Fruit fly (Drosophila melanogaster) whole organism, embryonic: ENCODE data around the gene Prat2.

Experiments used
- Ada2b ChIP-seq: fragments of 200-800 bp; sonication (Bioruptor generic); IDR thresholded peaks from 2 replicates; pipeline ENCODE4 v1.3.6; 2022; ENCODE audit warnings: missing biosample characterization, missing genetic modification characterization
- BEAF-32 ChIP-seq: fragments of 200-800 bp; sonication (Bioruptor generic); optimal IDR thresholded peaks from 3 replicates; lab custom pipeline; 2017; ENCODE audit warnings: missing biosample characterization, missing genetic modification characterization, mild to moderate bottlenecking, moderate library complexity, missing genetic modification reagents
- C15 ChIP-seq: fragments of 200-800 bp; sonication (Bioruptor generic); IDR thresholded peaks from 3 replicates; pipeline ENCODE4 v1.3.6; 2022; ENCODE audit warnings: missing biosample characterization, missing genetic modification characterization
- CG10431 ChIP-seq: fragments of 200-800 bp; sonication (Bioruptor generic); optimal IDR thresholded peaks from 3 replicates; lab custom pipeline; 2018; ENCODE audit warnings: missing biosample characterization, mild to moderate bottlenecking, missing genetic modification characterization
- CG11085 ChIP-seq: fragments of 200-800 bp; sonication (Bioruptor generic); IDR thresholded peaks from 2 replicates; pipeline ENCODE4 v1.3.6; 2022; ENCODE audit warnings: missing biosample characterization, missing genetic modification characterization
- CG13123 ChIP-seq: fragments of 200-800 bp; sonication (Bioruptor generic); optimal IDR thresholded peaks from 2 replicates; lab custom pipeline; 2016; ENCODE audit warnings: missing biosample characterization, missing genetic modification characterization
- CG13894 ChIP-seq: fragments of 200-800 bp; sonication (Bioruptor generic); optimal IDR thresholded peaks from 3 replicates; lab custom pipeline; 2018; ENCODE audit warnings: missing biosample characterization, mild to moderate bottlenecking, missing genetic modification characterization, moderate library complexity
- CG15011 ChIP-seq: fragments of 200-800 bp; sonication (Bioruptor generic); optimal IDR thresholded peaks from 3 replicates; lab custom pipeline; 2018; ENCODE audit warnings: missing biosample characterization, mild to moderate bottlenecking, missing genetic modification characterization
- CG15073 ChIP-seq: fragments of 200-800 bp; sonication (Bioruptor generic); optimal IDR thresholded peaks from 2 replicates; lab custom pipeline; 2016; ENCODE audit warnings: missing biosample characterization, missing genetic modification characterization
- CG1603 ChIP-seq: fragments of 200-800 bp; sonication (Bioruptor generic); optimal IDR thresholded peaks from 2 replicates; lab custom pipeline; 2019; ENCODE audit warnings: missing biosample characterization, mild to moderate bottlenecking, missing genetic modification characterization, moderate library complexity
- CG17385 ChIP-seq: fragments of 200-800 bp; sonication (Bioruptor generic); optimal IDR thresholded peaks from 3 replicates; lab custom pipeline; 2018; ENCODE audit warnings: missing biosample characterization, mild to moderate bottlenecking, missing genetic modification characterization
- CG17612 ChIP-seq: fragments of 200-800 bp; sonication (Bioruptor generic); IDR thresholded peaks from 2 replicates; pipeline ENCODE4 v1.3.6; 2022; ENCODE audit warnings: missing biosample characterization, missing genetic modification characterization
- CG18599 ChIP-seq: fragments of 200-800 bp; sonication (Bioruptor generic); optimal IDR thresholded peaks from 3 replicates; lab custom pipeline; 2017; ENCODE audit warnings: missing biosample characterization, missing genetic modification characterization, mild to moderate bottlenecking, moderate library complexity, missing genetic modification reagents
- CG31388 ChIP-seq: fragments of 200-800 bp; sonication (Bioruptor generic); optimal IDR thresholded peaks from 2 replicates; lab custom pipeline; 2016; ENCODE audit warnings: missing biosample characterization, missing genetic modification characterization
- CG31441 ChIP-seq: fragments of 200-800 bp; sonication (Bioruptor generic); IDR thresholded peaks from 2 replicates; pipeline ENCODE4 v1.3.6; 2022; ENCODE audit warnings: missing biosample characterization, missing genetic modification characterization
- CG33557 ChIP-seq: fragments of 200-800 bp; sonication (Bioruptor generic); optimal IDR thresholded peaks from 2 replicates; lab custom pipeline; 2019; ENCODE audit warnings: missing biosample characterization, mild to moderate bottlenecking, missing genetic modification characterization, moderate library complexity
- CG6765 ChIP-seq: fragments of 200-800 bp; sonication (Bioruptor generic); optimal IDR thresholded peaks from 3 replicates; lab custom pipeline; 2017; ENCODE audit warnings: missing biosample characterization, mild to moderate bottlenecking, missing genetic modification characterization
- CG6854 ChIP-seq: fragments of 200-800 bp; sonication (Bioruptor generic); optimal IDR thresholded peaks from 3 replicates; lab custom pipeline; 2017; ENCODE audit warnings: missing biosample characterization, mild to moderate bottlenecking, missing genetic modification characterization
- CG7786 ChIP-seq: fragments of 200-800 bp; sonication (Bioruptor generic); optimal IDR thresholded peaks from 2 replicates; lab custom pipeline; 2016; ENCODE audit warnings: missing biosample characterization, missing genetic modification characterization
- CG9215 ChIP-seq: fragments of 200-800 bp; sonication (Bioruptor generic); IDR thresholded peaks from 2 replicates; pipeline ENCODE4 v1.3.6; 2022; ENCODE audit warnings: missing biosample characterization, missing genetic modification characterization
- CTCF ChIP-seq: fragments of 200-800 bp; sonication (Bioruptor generic); optimal IDR thresholded peaks from 2 replicates; lab custom pipeline; 2017; ENCODE audit warnings: missing biosample characterization, mild to moderate bottlenecking, missing genetic modification characterization, moderate library complexity
- Dbx ChIP-seq: fragments of 200-800 bp; sonication (Bioruptor generic); IDR thresholded peaks from 3 replicates; pipeline ENCODE4 v1.3.6; 2022; ENCODE audit warnings: missing biosample characterization, missing genetic modification characterization
- Dek ChIP-seq: fragments of 200-800 bp; sonication (Bioruptor generic); optimal IDR thresholded peaks from 3 replicates; lab custom pipeline; 2019; ENCODE audit warnings: missing biosample characterization, mild to moderate bottlenecking, missing genetic modification characterization, moderate library complexity
- Gug ChIP-seq: fragments of 200-800 bp; sonication (Bioruptor generic); IDR thresholded peaks from 4 replicates; pipeline ENCODE4 v1.3.6; 2022; ENCODE audit warnings: missing biosample characterization, missing genetic modification characterization
- Max ChIP-seq: fragments of 200-800 bp; sonication (Bioruptor generic); optimal IDR thresholded peaks from 2 replicates; lab custom pipeline; 2016; ENCODE audit warnings: missing biosample characterization, mild to moderate bottlenecking, missing genetic modification characterization
- Six4 ChIP-seq: fragments of 200-800 bp; sonication (Bioruptor generic); optimal IDR thresholded peaks from 2 replicates; lab custom pipeline; 2016; ENCODE audit warnings: missing biosample characterization, missing genetic modification characterization
- Spps ChIP-seq: fragments of 200-800 bp; sonication (Bioruptor generic); optimal IDR thresholded peaks from 2 replicates; lab custom pipeline; 2018; ENCODE audit warnings: missing biosample characterization, mild to moderate bottlenecking, missing genetic modification characterization
- al ChIP-seq: fragments of 200-800 bp; sonication (Bioruptor generic); IDR thresholded peaks from 2 replicates; pipeline ENCODE4 v1.3.6; 2022; ENCODE audit warnings: missing biosample characterization, missing genetic modification characterization
- ato ChIP-seq: fragments of 200-800 bp; sonication (Bioruptor generic); IDR thresholded peaks from 2 replicates; pipeline ENCODE4 v1.3.6; 2022; ENCODE audit warnings: missing biosample characterization, missing genetic modification characterization; ENCODE audit not compliant: partially characterized antibody
- bbx ChIP-seq: fragments of 200-800 bp; sonication (Bioruptor generic); IDR thresholded peaks from 2 replicates; pipeline ENCODE4 v1.3.6; 2022; ENCODE audit warnings: missing biosample characterization, missing genetic modification characterization; ENCODE audit not compliant: partially characterized antibody
- caup ChIP-seq: fragments of 200-800 bp; sonication (Bioruptor generic); optimal IDR thresholded peaks from 3 replicates; lab custom pipeline; 2017; ENCODE audit warnings: missing biosample characterization, mild to moderate bottlenecking, missing genetic modification characterization, moderate library complexity; ENCODE audit not compliant: severe bottlenecking
- chm ChIP-seq: fragments of 200-800 bp; sonication (Bioruptor generic); IDR thresholded peaks from 2 replicates; pipeline ENCODE4 v1.3.6; 2022; ENCODE audit warnings: missing biosample characterization, missing genetic modification characterization
- corto ChIP-seq: fragments of 200-800 bp; sonication (Bioruptor generic); optimal IDR thresholded peaks from 2 replicates; lab custom pipeline; 2016; ENCODE audit warnings: missing biosample characterization, mild to moderate bottlenecking, missing genetic modification characterization, moderate library complexity
- danr ChIP-seq: fragments of 200-800 bp; sonication (Bioruptor generic); IDR thresholded peaks from 2 replicates; pipeline ENCODE4 v1.3.6; 2022; ENCODE audit warnings: missing biosample characterization, missing genetic modification characterization
- emc ChIP-seq: fragments of 200-800 bp; sonication (Bioruptor generic); optimal IDR thresholded peaks from 2 replicates; lab custom pipeline; 2016; ENCODE audit warnings: missing biosample characterization, missing genetic modification characterization
- eve ChIP-seq, 2 experiments: fragments of >200 bp; optimal IDR thresholded peaks; 2 replicates each; lab custom pipeline; 2017; ENCODE audit warnings: missing biosample characterization in 2 of 2, missing genetic modification characterization in 2 of 2
- gem ChIP-seq: fragments of 200-800 bp; sonication (Bioruptor generic); optimal IDR thresholded peaks from 2 replicates; lab custom pipeline; 2019; ENCODE audit warnings: missing biosample characterization, mild to moderate bottlenecking, missing genetic modification characterization, moderate library complexity
- grau ChIP-seq: fragments of 200-800 bp; optimal IDR thresholded peaks from 3 replicates; lab custom pipeline; 2019; ENCODE audit warnings: missing biosample characterization, mild to moderate bottlenecking, missing genetic modification characterization, moderate library complexity
- hkb ChIP-seq, 2 experiments: fragments of 200-800 bp in 1 of 2; fragments of >200 bp in 1 of 2; sonication (Bioruptor generic) in 1 of 2; IDR thresholded peaks in 1 of 2; optimal IDR thresholded peaks in 1 of 2; 2 replicates each; pipeline versions ENCODE4 v1.3.6 to Lab custom; 2017 to 2022; ENCODE audit warnings: missing biosample characterization in 1 of 2, missing genetic modification characterization in 1 of 2
- nerfin-1 ChIP-seq: fragments of 200-800 bp; sonication (Bioruptor generic); optimal IDR thresholded peaks from 3 replicates; lab custom pipeline; 2019; ENCODE audit warnings: missing biosample characterization, mild to moderate bottlenecking, missing genetic modification characterization, moderate library complexity
- nmo ChIP-seq: fragments of 200-800 bp; sonication (Bioruptor generic); optimal IDR thresholded peaks from 2 replicates; lab custom pipeline; 2018; ENCODE audit warnings: missing biosample characterization, mild to moderate bottlenecking, missing genetic modification characterization, moderate library complexity
- org-1 ChIP-seq: fragments of 200-800 bp; sonication (Bioruptor generic); optimal IDR thresholded peaks from 2 replicates; lab custom pipeline; 2017; ENCODE audit warnings: missing biosample characterization, missing genetic modification characterization
- pho ChIP-seq: fragments of 200-800 bp; sonication (Bioruptor generic); optimal IDR thresholded peaks from 2 replicates; lab custom pipeline; 2016; ENCODE audit warnings: missing biosample characterization, missing genetic modification characterization
- schlank ChIP-seq: fragments of 200-800 bp; sonication (Bioruptor generic); optimal IDR thresholded peaks from 2 replicates; lab custom pipeline; 2018; ENCODE audit warnings: missing biosample characterization, mild to moderate bottlenecking, missing genetic modification characterization
- sim ChIP-seq: fragments of 200-800 bp; sonication (Bioruptor generic); IDR thresholded peaks from 2 replicates; pipeline ENCODE4 v1.3.6; 2022; ENCODE audit warnings: missing biosample characterization, missing genetic modification characterization
- sima ChIP-seq: fragments of 200-800 bp; sonication (Bioruptor generic); optimal IDR thresholded peaks from 2 replicates; lab custom pipeline; 2016; ENCODE audit warnings: missing biosample characterization, missing genetic modification characterization
- slp2 ChIP-seq: fragments of 200-800 bp; sonication (Bioruptor generic); optimal IDR thresholded peaks from 2 replicates; lab custom pipeline; 2016; ENCODE audit warnings: missing biosample characterization, missing genetic modification characterization
- zfh2 ChIP-seq: fragments of 200-800 bp; sonication (Bioruptor generic); optimal IDR thresholded peaks from 2 replicates; lab custom pipeline; 2016; ENCODE audit warnings: missing biosample characterization, missing genetic modification characterization

Prat2 gene

DNA sequence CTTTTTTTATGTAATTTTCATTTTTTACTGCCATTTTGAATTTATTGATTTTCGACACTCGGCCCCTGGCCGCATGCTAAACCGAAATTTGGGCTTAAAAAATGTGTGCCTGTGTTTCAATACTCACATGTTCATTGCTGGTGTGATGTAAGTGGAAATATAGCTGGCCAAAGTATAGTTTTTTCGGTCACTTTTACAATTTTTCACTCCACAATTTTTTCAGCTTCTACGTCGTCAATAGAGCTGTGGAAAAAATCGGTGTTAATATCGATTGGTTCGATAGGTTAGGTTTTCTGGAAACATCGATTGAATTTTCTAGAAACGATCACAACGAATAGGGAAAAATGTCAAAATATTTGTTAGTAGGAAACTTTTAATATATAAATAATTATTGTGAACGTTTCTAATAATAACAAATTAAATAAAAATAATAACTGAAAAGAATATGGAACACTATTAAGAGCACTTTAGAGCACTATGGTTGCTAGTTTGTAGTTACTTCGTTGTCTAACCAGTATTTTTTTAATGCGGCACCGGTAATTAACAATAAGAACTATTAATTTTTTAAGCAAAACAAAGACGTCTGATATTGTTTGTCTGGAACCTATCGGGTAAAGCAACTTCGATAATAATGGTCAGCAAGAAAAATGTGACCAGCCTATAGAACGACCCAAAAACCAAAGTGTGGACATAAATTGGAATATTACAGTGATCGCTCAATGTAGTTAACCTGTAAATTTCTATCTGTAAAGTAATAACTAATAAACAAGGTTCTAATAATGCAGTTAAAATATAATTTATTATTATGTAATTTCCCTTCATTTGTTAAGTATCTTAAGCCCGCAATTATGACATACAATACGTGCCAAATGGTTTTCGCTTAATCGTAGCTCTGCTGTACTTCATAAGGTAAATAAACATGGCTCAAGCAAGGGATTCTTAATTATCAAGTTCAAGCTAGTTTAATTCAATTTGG lies 40.9 kb upstream of the Prat2 start, which contains the start of the genes CG10077 and CG9948 (continued):
- TF ChIP-seq CG33557 = peak; percentile 83
- TF ChIP-seq sim (GFP tag; lab: Robert Waterston, UW) = peak; percentile 75; the same call in 1 of the 2 replicates
- no peak for TF ChIP-seq emc
- TF ChIP-seq CG15073 = no peak
- peak; percentile 82 for TF ChIP-seq caup (GFP tag; lab: Kevin White, UChicago)
- peak; percentile 72 for TF ChIP-seq CG15011
- TF ChIP-seq Six4 (GFP tag; lab: Kevin White, UChicago) = peak; percentile 71
- peak; percentile 91 for TF ChIP-seq nmo (GFP tag; lab: Kevin White, UChicago)
- TF ChIP-seq CG31388 (GFP tag; lab: Kevin White, UChicago) = peak; percentile 63
- TF ChIP-seq sima (GFP tag; lab: Kevin White, UChicago) = no peak
- no peak for TF ChIP-seq hkb (optimal IDR thresholded peaks at IDR 0.05; lab: Kevin White, UChicago)
- TF ChIP-seq hkb (GFP tag; IDR thresholded peaks at IDR 0.05; lab: Robert Waterston, UW) = peak; percentile 92
- peak; percentile 90 for TF ChIP-seq CG31441
- TF ChIP-seq Ada2b (GFP tag; lab: Robert Waterston, UW) = peak; percentile 94
- peak; percentile 78 for TF ChIP-seq Spps
- TF ChIP-seq CG13123 (GFP tag; lab: Kevin White, UChicago) = peak; percentile 73
- TF ChIP-seq CG7786 (GFP tag; lab: Kevin White, UChicago) = peak; percentile 6
- TF ChIP-seq CG9215 (GFP tag; lab: Robert Waterston, UW) = peak; percentile 79
- peak; percentile 88 for TF ChIP-seq CG17385
- TF ChIP-seq bbx (GFP tag; lab: Robert Waterston, UW) = peak; percentile 76
- TF ChIP-seq corto (GFP tag; lab: Kevin White, UChicago) = peak; percentile 86
- peak; percentile 82 for TF ChIP-seq Gug (GFP tag; lab: Robert Waterston, UW)
- peak; percentile 56 for TF ChIP-seq schlank (tag; lab: Kevin White, UChicago)
- peak; percentile 83 for TF ChIP-seq Max (GFP tag; lab: Kevin White, UChicago)
- TF ChIP-seq CG6765 (GFP tag; lab: Kevin White, UChicago) = peak; percentile 75
- TF ChIP-seq CG18599 (GFP tag; lab: Kevin White, UChicago) = peak; percentile 89
- peak; percentile 77 for TF ChIP-seq danr (GFP tag; lab: Robert Waterston, UW)
- peak; percentile 85 for TF ChIP-seq nerfin-1 (tag; lab: Kevin White, UChicago)
- no peak for TF ChIP-seq CTCF
- TF ChIP-seq CG13894 (tag; lab: Kevin White, UChicago) = peak; percentile 90
- TF ChIP-seq CG10431 (GFP tag; lab: Kevin White, UChicago) = peak; percentile 69
- peak; percentile 76 for TF ChIP-seq ato (GFP tag; lab: Robert Waterston, UW)
- TF ChIP-seq BEAF-32 (GFP tag; lab: Kevin White, UChicago) = peak; percentile 79
- TF ChIP-seq eve (GFP tag; optimal IDR thresholded peaks at IDR 0.05; lab: Kevin White, UChicago) = no peak
- peak; percentile 80 for TF ChIP-seq CG6854 (GFP tag; lab: Kevin White, UChicago)
- TF ChIP-seq C15 = peak; percentile 61; the same call in 1 of the 3 replicates
- TF ChIP-seq gem = peak; percentile 95
- TF ChIP-seq slp2 = peak; percentile 19
- TF ChIP-seq chm (GFP tag; lab: Robert Waterston, UW) = peak; percentile 90
- TF ChIP-seq Dbx (GFP tag; lab: Robert Waterston, UW) = peak; percentile 91
- TF ChIP-seq CG1603 (tag; lab: Kevin White, UChicago) = peak; percentile 90
- peak; percentile 73 for TF ChIP-seq pho (GFP tag; lab: Kevin White, UChicago)
- peak; percentile 89 for TF ChIP-seq Dek (tag; lab: Kevin White, UChicago)
- TF ChIP-seq CG17612 = peak; percentile 79
- peak; percentile 100 for TF ChIP-seq grau (tag; lab: Kevin White, UChicago)
- peak; percentile 90 for TF ChIP-seq CG11085 (GFP tag; lab: Robert Waterston, UW)
- TF ChIP-seq zfh2 (GFP tag; lab: Kevin White, UChicago) = peak; percentile 39
- TF ChIP-seq al (GFP tag; lab: Robert Waterston, UW) = peak; percentile 79
- peak; percentile 79 for TF ChIP-seq org-1 (GFP tag; lab: Kevin White, UChicago)
